Worm (Caenorhabditis elegans) whole organism, L2 larva: ENCODE measurements around the gene srh-116.

Experiments
- nhr-11 ChIP-seq: fragments of 150-350 bp; optimal IDR thresholded peaks from 2 replicates; lab custom pipeline; 2014; ENCODE audit warnings: missing biosample characterization, missing genetic modification characterization
- ztf-11 ChIP-seq: sonication (generic microtip); optimal IDR thresholded peaks from 2 replicates; lab custom pipeline; 2017; ENCODE audit warnings: missing biosample characterization, missing genetic modification characterization

DNA sequence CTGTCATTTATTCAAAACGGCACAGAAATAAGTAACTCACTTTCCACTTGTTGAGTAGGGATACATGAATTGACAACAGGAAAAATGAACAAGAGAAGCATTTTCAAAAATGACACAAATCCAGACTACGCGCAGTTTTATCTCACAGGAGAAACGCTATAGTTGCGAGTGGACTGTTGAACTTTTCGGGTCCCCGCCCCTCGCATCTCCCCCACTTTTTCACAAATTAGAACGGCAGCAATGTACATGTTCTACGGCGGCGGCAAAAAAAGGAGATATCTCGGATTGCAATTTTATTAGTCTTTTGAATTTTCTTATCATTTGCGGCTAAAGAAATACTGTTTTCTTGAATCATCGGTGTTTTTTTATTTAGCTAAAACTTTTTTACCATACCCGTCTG lies 9.5 kb downstream of the srh-116 start, which contains the start of gene clec-242:
- TF ChIP-seq nhr-11 (tag; lab: Kevin White, UChicago) (no peak), ztf-11 (tag; lab: Kevin White, UChicago) (no peak)
